Fruit fly (Drosophila melanogaster) whole organism, prepupa: ENCODE measurements around the gene mag.

Experiments
- Blimp-1 ChIP-seq: fragments of 200-800 bp; sonication (Bioruptor generic); optimal IDR thresholded peaks from 3 replicates; lab custom pipeline; 2017; ENCODE audit warnings: missing biosample characterization, missing genetic modification characterization, mild to moderate bottlenecking, moderate library complexity, missing genetic modification reagents
- CG10631 ChIP-seq: fragments of 200-800 bp; sonication (Bioruptor generic); optimal IDR thresholded peaks from 2 replicates; lab custom pipeline; 2016; ENCODE audit warnings: missing biosample characterization, missing genetic modification characterization
- CG11762 ChIP-seq: fragments of 200-800 bp; sonication (Bioruptor generic); optimal IDR thresholded peaks from 3 replicates; lab custom pipeline; 2016; ENCODE audit warnings: missing biosample characterization, missing genetic modification characterization; ENCODE audit not compliant: insufficient read depth
- CG11902 ChIP-seq: fragments of 200-800 bp; sonication (Bioruptor generic); optimal IDR thresholded peaks from 3 replicates; lab custom pipeline; 2016; ENCODE audit warnings: missing biosample characterization, missing genetic modification characterization
- CG16779 ChIP-seq: fragments of 200-800 bp; sonication (Bioruptor generic); optimal IDR thresholded peaks from 3 replicates; lab custom pipeline; 2017; ENCODE audit warnings: missing biosample characterization, mild to moderate bottlenecking, missing genetic modification characterization
- CG3032 ChIP-seq: fragments of 200-800 bp; optimal IDR thresholded peaks from 2 replicates; lab custom pipeline; 2019; ENCODE audit warnings: missing biosample characterization, mild to moderate bottlenecking, missing genetic modification characterization, moderate library complexity
- CG32006 ChIP-seq: fragments of 200-800 bp; sonication (Bioruptor generic); optimal IDR thresholded peaks from 3 replicates; lab custom pipeline; 2017; ENCODE audit warnings: missing biosample characterization, mild to moderate bottlenecking, missing genetic modification characterization
- CG3919 ChIP-seq: fragments of 200-800 bp; sonication (Bioruptor generic); optimal IDR thresholded peaks from 3 replicates; lab custom pipeline; 2016; ENCODE audit warnings: missing biosample characterization, missing genetic modification characterization
- CG4318 ChIP-seq: fragments of 200-800 bp; sonication (Bioruptor generic); optimal IDR thresholded peaks from 3 replicates; lab custom pipeline; 2017; ENCODE audit warnings: missing biosample characterization, mild to moderate bottlenecking, missing genetic modification characterization
- CG6163 ChIP-seq: fragments of 200-800 bp; sonication (Bioruptor generic); IDR thresholded peaks from 3 replicates; pipeline ENCODE4 v1.3.6; 2022; ENCODE audit warnings: missing biosample characterization, missing genetic modification characterization
- CG6808 ChIP-seq: fragments of 200-800 bp; sonication (Bioruptor generic); optimal IDR thresholded peaks from 3 replicates; lab custom pipeline; 2017; ENCODE audit warnings: missing biosample characterization, missing genetic modification characterization, mild to moderate bottlenecking, moderate library complexity, missing genetic modification reagents
- CG6854 ChIP-seq: fragments of 200-800 bp; sonication (Bioruptor generic); optimal IDR thresholded peaks from 2 replicates; lab custom pipeline; 2017; ENCODE audit warnings: missing biosample characterization, mild to moderate bottlenecking, missing genetic modification characterization
- CG8119 ChIP-seq: fragments of 200-800 bp; sonication (Bioruptor generic); IDR thresholded peaks from 3 replicates; pipeline ENCODE4 v1.3.6; 2022; ENCODE audit warnings: missing biosample characterization, missing genetic modification characterization
- Eip93F ChIP-seq: fragments of 200-800 bp; sonication (Bioruptor generic); optimal IDR thresholded peaks from 2 replicates; lab custom pipeline; 2016; ENCODE audit warnings: missing biosample characterization, mild to moderate bottlenecking, missing genetic modification characterization
- Ets21C ChIP-seq: fragments of 200-800 bp; sonication (Bioruptor generic); optimal IDR thresholded peaks from 3 replicates; lab custom pipeline; 2016; ENCODE audit warnings: missing biosample characterization, missing genetic modification characterization
- Gug ChIP-seq: fragments of 200-800 bp; sonication (Bioruptor generic); IDR thresholded peaks from 2 replicates; pipeline ENCODE4 v1.3.6; 2022; ENCODE audit warnings: missing biosample characterization, missing genetic modification characterization
- Hr38 ChIP-seq: sonication (Bioruptor generic); optimal IDR thresholded peaks from 2 replicates; lab custom pipeline; 2016; ENCODE audit warnings: missing biosample characterization, missing genetic modification characterization
- Hr39 ChIP-seq: fragments of 200-800 bp; sonication (Bioruptor generic); optimal IDR thresholded peaks from 2 replicates; lab custom pipeline; 2016; ENCODE audit warnings: missing biosample characterization, missing genetic modification characterization
- Hr4 ChIP-seq: fragments of 200-800 bp; sonication (Bioruptor generic); optimal IDR thresholded peaks from 3 replicates; lab custom pipeline; 2016; ENCODE audit warnings: missing biosample characterization, missing genetic modification characterization
- Met ChIP-seq: fragments of 200-800 bp; sonication (Bioruptor generic); optimal IDR thresholded peaks from 3 replicates; lab custom pipeline; 2016; ENCODE audit warnings: missing biosample characterization, missing genetic modification characterization
- OdsH ChIP-seq: fragments of 200-800 bp; sonication (Bioruptor generic); optimal IDR thresholded peaks from 3 replicates; lab custom pipeline; 2016; ENCODE audit warnings: missing biosample characterization, missing genetic modification characterization
- Smox ChIP-seq: fragments of 200-800 bp; sonication (Bioruptor generic); optimal IDR thresholded peaks from 3 replicates; lab custom pipeline; 2016; ENCODE audit warnings: missing biosample characterization, missing genetic modification characterization
- Sox102F ChIP-seq: fragments of 200-800 bp; sonication (Bioruptor generic); optimal IDR thresholded peaks from 2 replicates; lab custom pipeline; 2016; ENCODE audit warnings: missing biosample characterization, mild to moderate bottlenecking, missing genetic modification characterization
- Sox15 ChIP-seq: fragments of 200-800 bp; sonication (Bioruptor generic); optimal IDR thresholded peaks from 3 replicates; lab custom pipeline; 2016; ENCODE audit warnings: missing biosample characterization, missing genetic modification characterization
- achi ChIP-seq: fragments of 200-800 bp; sonication (Bioruptor generic); optimal IDR thresholded peaks from 3 replicates; lab custom pipeline; 2016; ENCODE audit warnings: missing biosample characterization, missing genetic modification characterization
- cyc ChIP-seq: fragments of 200-800 bp; sonication (Bioruptor generic); optimal IDR thresholded peaks from 3 replicates; lab custom pipeline; 2016; ENCODE audit warnings: missing biosample characterization, missing genetic modification characterization
- dac ChIP-seq: fragments of 200-800 bp; sonication (Bioruptor generic); optimal IDR thresholded peaks from 2 replicates; lab custom pipeline; 2017; ENCODE audit warnings: missing biosample characterization, mild to moderate bottlenecking, missing genetic modification characterization
- dsx ChIP-seq: fragments of 200-800 bp; optimal IDR thresholded peaks from 3 replicates; lab custom pipeline; 2019; ENCODE audit warnings: missing biosample characterization, mild to moderate bottlenecking, missing genetic modification characterization, moderate library complexity; ENCODE audit not compliant: poor library complexity, severe bottlenecking
- eg ChIP-seq: fragments of 200-800 bp; sonication (Bioruptor generic); IDR thresholded peaks from 3 replicates; pipeline ENCODE4 v1.3.6; 2022; ENCODE audit warnings: missing biosample characterization, missing genetic modification characterization
- esn ChIP-seq: fragments of 200-800 bp; sonication (Bioruptor generic); optimal IDR thresholded peaks from 2 replicates; lab custom pipeline; 2016; ENCODE audit warnings: missing biosample characterization, mild to moderate bottlenecking, missing genetic modification characterization, moderate library complexity
- fd59A ChIP-seq: fragments of 200-800 bp; sonication (Bioruptor generic); optimal IDR thresholded peaks from 2 replicates; lab custom pipeline; 2017; ENCODE audit warnings: missing biosample characterization, mild to moderate bottlenecking, missing genetic modification characterization, missing genetic modification reagents
- fkh ChIP-seq: fragments of 200-800 bp; sonication (Bioruptor generic); optimal IDR thresholded peaks from 3 replicates; lab custom pipeline; 2017; ENCODE audit warnings: missing biosample characterization, mild to moderate bottlenecking, missing genetic modification characterization, moderate library complexity
- lz ChIP-seq: fragments of 200-800 bp; sonication (Bioruptor generic); optimal IDR thresholded peaks from 3 replicates; lab custom pipeline; 2016; ENCODE audit warnings: missing biosample characterization, missing genetic modification characterization
- pdm3 ChIP-seq: fragments of 200-800 bp; sonication (Bioruptor generic); optimal IDR thresholded peaks from 3 replicates; lab custom pipeline; 2016; ENCODE audit warnings: missing biosample characterization, missing genetic modification characterization
- salr ChIP-seq, 2 experiments: fragments of 200-800 bp; sonication (Bioruptor generic); optimal IDR thresholded peaks; 3 replicates each; lab custom pipeline; 2016 to 2018; ENCODE audit warnings: missing biosample characterization in 2 of 2, missing genetic modification characterization in 2 of 2, mild to moderate bottlenecking in 1 of 2
- ss ChIP-seq, 2 experiments: fragments of 200-800 bp; sonication (Bioruptor generic); optimal IDR thresholded peaks; 2 replicates in 1 of 2; 3 replicates in 1 of 2; lab custom pipeline; 2017 to 2018; ENCODE audit warnings: mild to moderate bottlenecking in 2 of 2, missing biosample characterization in 2 of 2, missing genetic modification characterization in 2 of 2, moderate library complexity in 1 of 2
- svp ChIP-seq: fragments of 200-800 bp; sonication (Bioruptor generic); peaks from one replicate; lab custom pipeline; 2016; ENCODE audit warnings: missing biosample characterization, missing genetic modification characterization
- topi ChIP-seq: fragments of 200-800 bp; sonication (Bioruptor generic); optimal IDR thresholded peaks from 3 replicates; lab custom pipeline; 2016; ENCODE audit warnings: missing biosample characterization, missing genetic modification characterization

Gene mag

dm6 chr3L:20509121-20509934 is 48.8 kb downstream of the mag start (continued):
- TF ChIP-seq lz (GFP tag; lab: Kevin White, UChicago) (peak; percentile 82), dsx (GFP tag; lab: Kevin White, UChicago) (peak; percentile 71), CG32006 (GFP tag; lab: Kevin White, UChicago) (peak; percentile 91), eg (GFP tag; lab: Robert Waterston, UW) (peak; percentile 24; the same call in 1 of the 3 replicates), Eip93F (GFP tag; lab: Kevin White, UChicago) (peak; percentile 45), Blimp-1 (peak; percentile 49), Smox (GFP tag; lab: Kevin White, UChicago) (peak; percentile 81), CG11902 (GFP tag; lab: Kevin White, UChicago) (peak; percentile 49), fd59A (GFP tag; lab: Kevin White, UChicago) (peak; percentile 71), CG6854 (peak; percentile 33), CG3919 (GFP tag; lab: Kevin White, UChicago) (peak; percentile 75), esn (GFP tag; lab: Kevin White, UChicago) (peak; percentile 90), salr (GFP tag; optimal IDR thresholded peaks at IDR 0.05; lab: Kevin White, UChicago) (peak in 1 of 2 experiments; percentile 84), CG3032 (peak; percentile 78), Hr38 (GFP tag; lab: Kevin White, UChicago) (no peak), Sox15 (peak; percentile 63), CG6163 (GFP tag; lab: Robert Waterston, UW) (0 out of 3 replicates have a peak, but pooled peaks have one; percentile 26), topi (GFP tag; lab: Kevin White, UChicago) (peak; percentile 89), CG4318 (GFP tag; lab: Kevin White, UChicago) (peak; percentile 67), Hr39 (GFP tag; lab: Kevin White, UChicago) (peak; percentile 72), CG6808 (GFP tag; lab: Kevin White, UChicago) (peak; percentile 86), Hr4 (GFP tag; lab: Kevin White, UChicago) (peak; percentile 84), svp (GFP tag; lab: Kevin White, UChicago) (peak; percentile 93), cyc (peak; percentile 71), OdsH (GFP tag; lab: Kevin White, UChicago) (peak; percentile 74), ss (GFP tag; optimal IDR thresholded peaks at IDR 0.05; lab: Kevin White, UChicago) (peak; percentile 72 to 84)

- TF ChIP-seq OdsH (GFP tag; lab: Kevin White, UChicago): no peak
- peak; percentile 10 to 39 for TF ChIP-seq ss (GFP tag; optimal IDR thresholded peaks at IDR 0.05; lab: Kevin White, UChicago)
- no peak for TF ChIP-seq CG4318 (GFP tag; lab: Kevin White, UChicago)
- no peak for TF ChIP-seq Blimp-1
- no peak for TF ChIP-seq eg (GFP tag; lab: Robert Waterston, UW)
- peak; percentile 99 for TF ChIP-seq svp (GFP tag; lab: Kevin White, UChicago)
- no peak for TF ChIP-seq CG3032
- TF ChIP-seq Sox102F (GFP tag; lab: Kevin White, UChicago): no peak
- TF ChIP-seq CG11762 (GFP tag; lab: Kevin White, UChicago): no peak
- no peak for TF ChIP-seq achi (GFP tag; lab: Kevin White, UChicago)
- no peak for TF ChIP-seq CG8119
- TF ChIP-seq Gug (GFP tag; lab: Robert Waterston, UW): no peak
- TF ChIP-seq pdm3: no peak
- TF ChIP-seq dac (GFP tag; lab: Kevin White, UChicago): no peak
- TF ChIP-seq CG16779 (tag; lab: Kevin White, UChicago): peak; percentile 10
- TF ChIP-seq cyc: no peak
- no peak for TF ChIP-seq CG10631 (GFP tag; lab: Kevin White, UChicago)
- TF ChIP-seq Ets21C (GFP tag; lab: Kevin White, UChicago): no peak
- no peak for TF ChIP-seq Met
- TF ChIP-seq fkh (GFP tag; lab: Kevin White, UChicago): no peak
- TF ChIP-seq Eip93F (GFP tag; lab: Kevin White, UChicago): no peak
- no peak for TF ChIP-seq Smox (GFP tag; lab: Kevin White, UChicago)
- no peak for TF ChIP-seq CG6808 (GFP tag; lab: Kevin White, UChicago)
- TF ChIP-seq CG3919 (GFP tag; lab: Kevin White, UChicago): no peak
Observed at dm6 chr3L:20511499-20512108, 51.1 kb downstream of the mag start.
